Fruit fly (Drosophila melanogaster): Measurements from ENCODE around the gene CG18787.

Gene CG18787

DNA sequence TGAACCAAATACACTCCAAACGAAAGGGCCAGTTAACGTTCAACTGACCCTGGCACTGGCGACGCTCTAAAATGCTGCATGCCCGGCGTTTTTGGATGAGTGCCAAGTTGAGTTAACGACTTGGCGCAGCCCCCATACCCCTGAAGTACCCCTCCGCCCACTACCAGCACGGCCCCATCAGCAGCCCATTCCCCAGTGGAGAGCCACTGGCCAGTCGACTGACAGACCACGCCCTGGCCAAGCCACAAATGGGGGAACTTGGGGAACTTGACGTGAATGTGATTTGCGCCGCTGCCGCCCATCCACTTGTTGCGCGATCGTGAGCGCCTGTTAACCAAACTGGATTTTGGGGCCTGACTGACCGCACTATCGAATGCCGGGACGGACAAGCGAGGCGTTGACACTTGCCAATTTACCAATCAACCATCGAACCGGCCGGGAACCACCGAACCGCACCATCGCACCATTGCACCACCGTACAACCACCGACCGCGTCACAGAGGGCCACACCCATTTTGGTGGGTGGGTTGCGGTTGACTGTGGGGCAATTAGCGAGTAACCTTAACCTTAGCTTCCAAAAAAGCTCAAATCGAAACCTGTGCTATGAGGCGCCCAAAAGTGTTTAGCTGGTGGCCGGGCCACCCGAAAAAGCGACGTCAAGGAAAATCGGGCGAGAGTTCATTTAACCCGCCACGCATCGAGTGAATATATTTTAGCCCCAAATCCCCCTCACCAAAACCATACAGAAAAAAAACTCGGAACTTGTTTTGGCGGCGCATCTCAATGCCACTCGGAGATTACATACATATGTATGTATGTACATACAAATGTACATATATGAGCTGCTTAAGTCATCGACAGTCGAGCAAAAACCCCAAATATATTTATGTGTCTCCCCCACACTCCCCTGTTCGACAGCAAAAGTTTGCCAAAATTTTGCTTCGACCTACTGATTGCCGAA lies 6.6 kb upstream of the CG18787 start (continued):
- TF ChIP-seq Dfd (GFP tag; optimal IDR thresholded peaks at IDR 0.05) = no peak
- TF ChIP-seq CG30020 (tag; optimal IDR thresholded peaks at IDR 0.05) = no peak
- TF ChIP-seq bcd (GFP tag; optimal IDR thresholded peaks at IDR 0.05) = no peak
- no peak for TF ChIP-seq CTCF (GFP tag; optimal IDR thresholded peaks at IDR 0.05)
- TF ChIP-seq ftz-f1 (GFP tag; optimal IDR thresholded peaks at IDR 0.05) = peak; percentile 13
- TF ChIP-seq CG7987 (GFP tag; optimal IDR thresholded peaks at IDR 0.05) = peak; percentile 71
- TF ChIP-seq CG15269 (tag; optimal IDR thresholded peaks at IDR 0.05) = peak; percentile 41
- no peak for TF ChIP-seq CG13775 (GFP tag; optimal IDR thresholded peaks at IDR 0.05)
- TF ChIP-seq Blimp-1 (GFP tag; optimal IDR thresholded peaks at IDR 0.05) = peak; percentile 73
- peak; percentile 86 for TF ChIP-seq CG13894 (tag; optimal IDR thresholded peaks at IDR 0.05)
- no peak for TF ChIP-seq Atf3 (GFP tag; optimal IDR thresholded peaks at IDR 0.05)
- no peak for TF ChIP-seq Max (GFP tag; optimal IDR thresholded peaks at IDR 0.05)
- no peak for TF ChIP-seq CG13296 (GFP tag; optimal IDR thresholded peaks at IDR 0.05)
- TF ChIP-seq CG6791 (GFP tag; IDR thresholded peaks at IDR 0.05; ENCODE audit: partially characterized antibody) = no peak
- TF ChIP-seq Vsx1 (GFP tag; optimal IDR thresholded peaks at IDR 0.05) = peak; percentile 86
- no peak for TF ChIP-seq Fer3 (tag; optimal IDR thresholded peaks at IDR 0.05)
- no peak for TF ChIP-seq h (optimal IDR thresholded peaks at IDR 0.05)
- TF ChIP-seq gcm (GFP tag; optimal IDR thresholded peaks at IDR 0.05) = no peak
- TF ChIP-seq emc (GFP tag; optimal IDR thresholded peaks at IDR 0.05) = no peak
- no peak for TF ChIP-seq chn (GFP tag; optimal IDR thresholded peaks at IDR 0.05)
- no peak for TF ChIP-seq CG5245 (GFP tag; optimal IDR thresholded peaks at IDR 0.05)
- peak; percentile 81 for TF ChIP-seq Abd-B (GFP tag; optimal IDR thresholded peaks at IDR 0.05)
- no peak for TF ChIP-seq disco-r (GFP tag; optimal IDR thresholded peaks at IDR 0.05)
- TF ChIP-seq run (tag; optimal IDR thresholded peaks at IDR 0.05) = peak; percentile 97
- TF ChIP-seq Trl (optimal IDR thresholded peaks at IDR 0.05) = no peak
- TF ChIP-seq Trl (GFP tag; optimal IDR thresholded peaks at IDR 0.05) = no peak
- TF ChIP-seq Spps (tag; optimal IDR thresholded peaks at IDR 0.05) = no peak
- no peak for TF ChIP-seq HHEX (GFP tag; optimal IDR thresholded peaks at IDR 0.05)
- TF ChIP-seq fd3F (GFP tag; optimal IDR thresholded peaks at IDR 0.05) = no peak
- TF ChIP-seq CG8290 (GFP tag; optimal IDR thresholded peaks at IDR 0.05) = no peak
- peak in 1 of 2 experiments; percentile 55 for TF ChIP-seq CG8290 (tag; optimal IDR thresholded peaks at IDR 0.05)
- no peak for TF ChIP-seq grn (GFP tag; optimal IDR thresholded peaks at IDR 0.05)
- peak; percentile 13 for TF ChIP-seq CG12299 (tag; optimal IDR thresholded peaks at IDR 0.05)
- TF ChIP-seq Eip74EF (GFP tag; optimal IDR thresholded peaks at IDR 0.05) = no peak
- no peak for TF ChIP-seq CG3163 (GFP tag; optimal IDR thresholded peaks at IDR 0.05)
- peak; percentile 40 for TF ChIP-seq CG18599 (GFP tag; optimal IDR thresholded peaks at IDR 0.05)
- peak; percentile 16 for TF ChIP-seq caup (GFP tag; optimal IDR thresholded peaks at IDR 0.05; ENCODE audit: severe bottlenecking)
- peak; percentile 99 for TF ChIP-seq abd-A (tag; optimal IDR thresholded peaks at IDR 0.05)
- no peak for TF ChIP-seq tgo (GFP tag; IDR thresholded peaks at IDR 0.05)
- TF ChIP-seq grau (tag; optimal IDR thresholded peaks at IDR 0.05) = no peak
- TF ChIP-seq HmgZ (tag; optimal IDR thresholded peaks at IDR 0.05) = peak; percentile 51
- peak; percentile 82 for TF ChIP-seq gsb-n (tag; optimal IDR thresholded peaks at IDR 0.05)
- no peak for TF ChIP-seq CG7839 (tag; optimal IDR thresholded peaks at IDR 0.05)
- no peak for TF ChIP-seq Gsc (GFP tag; IDR thresholded peaks at IDR 0.05)
- peak; percentile 93 for TF ChIP-seq kah (GFP tag; optimal IDR thresholded peaks at IDR 0.05)
- no peak for TF ChIP-seq her (GFP tag; optimal IDR thresholded peaks at IDR 0.05)
- peak; percentile 93 for TF ChIP-seq sd (tag; optimal IDR thresholded peaks at IDR 0.05)
- TF ChIP-seq Stat92E (GFP tag; optimal IDR thresholded peaks at IDR 0.05) = peak in 1 of 3 experiments; percentile 40
- TF ChIP-seq CG2129 (GFP tag; IDR thresholded peaks at IDR 0.05; ENCODE audit: partially characterized antibody) = no peak

Data from whole organism, embryonic.